Fruit fly (Drosophila melanogaster) whole organism, embryonic: ENCODE data around the gene Sap130.

Experiments
- Atf-2 ChIP-seq: fragments of 200-800 bp; sonication (Bioruptor generic); optimal IDR thresholded peaks from 2 replicates; lab custom pipeline; 2016; ENCODE audit warnings: missing biosample characterization, missing genetic modification characterization
- BtbVII ChIP-seq: fragments of 200-800 bp; sonication (Bioruptor generic); optimal IDR thresholded peaks from 3 replicates; lab custom pipeline; 2017; ENCODE audit warnings: missing biosample characterization, mild to moderate bottlenecking, missing genetic modification characterization
- CG10209 ChIP-seq: fragments of 200-800 bp; sonication (Bioruptor generic); optimal IDR thresholded peaks from 3 replicates; lab custom pipeline; 2017; ENCODE audit warnings: missing biosample characterization, mild to moderate bottlenecking, missing genetic modification characterization, missing genetic modification reagents
- CG10565 ChIP-seq: fragments of 200-800 bp; sonication (Bioruptor generic); optimal IDR thresholded peaks from 3 replicates; lab custom pipeline; 2016; ENCODE audit warnings: missing biosample characterization, mild to moderate bottlenecking, missing genetic modification characterization
- CG11560 ChIP-seq: fragments of 200-800 bp; sonication (Bioruptor generic); IDR thresholded peaks from 3 replicates; pipeline ENCODE4 v1.3.6; 2022; ENCODE audit warnings: missing biosample characterization, missing genetic modification characterization
- CG12299 ChIP-seq: fragments of 200-800 bp; sonication (Bioruptor generic); optimal IDR thresholded peaks from 2 replicates; lab custom pipeline; 2018; ENCODE audit warnings: missing biosample characterization, mild to moderate bottlenecking, missing genetic modification characterization
- CG12391 ChIP-seq: fragments of 200-800 bp; sonication (Bioruptor generic); optimal IDR thresholded peaks from 3 replicates; lab custom pipeline; 2018; ENCODE audit warnings: missing biosample characterization, mild to moderate bottlenecking, missing genetic modification characterization, moderate library complexity
- CG13424 ChIP-seq: fragments of 200-800 bp; sonication (Bioruptor generic); optimal IDR thresholded peaks from 2 replicates; lab custom pipeline; 2019; ENCODE audit warnings: missing biosample characterization, mild to moderate bottlenecking, missing genetic modification characterization, moderate library complexity
- CG15073 ChIP-seq: fragments of 200-800 bp; sonication (Bioruptor generic); optimal IDR thresholded peaks from 2 replicates; lab custom pipeline; 2016; ENCODE audit warnings: missing biosample characterization, missing genetic modification characterization
- CG15269 ChIP-seq: fragments of 200-800 bp; sonication (Bioruptor generic); optimal IDR thresholded peaks from 2 replicates; lab custom pipeline; 2018; ENCODE audit warnings: missing biosample characterization, mild to moderate bottlenecking, missing genetic modification characterization, moderate library complexity
- CG1647 ChIP-seq: fragments of 200-800 bp; sonication (Bioruptor generic); optimal IDR thresholded peaks from 3 replicates; lab custom pipeline; 2016; ENCODE audit warnings: missing biosample characterization, missing genetic modification characterization
- CG17328 ChIP-seq: fragments of 200-800 bp; sonication (Bioruptor generic); IDR thresholded peaks from 2 replicates; pipeline ENCODE4 v1.3.6; 2022; ENCODE audit warnings: missing biosample characterization, missing genetic modification characterization
- CG18262 ChIP-seq: fragments of 200-800 bp; optimal IDR thresholded peaks from 3 replicates; lab custom pipeline; 2019; ENCODE audit warnings: missing biosample characterization, mild to moderate bottlenecking, missing genetic modification characterization, moderate library complexity
- CG2678 ChIP-seq: fragments of 200-800 bp; sonication (Bioruptor generic); optimal IDR thresholded peaks from 3 replicates; lab custom pipeline; 2019; ENCODE audit warnings: missing biosample characterization, mild to moderate bottlenecking, missing genetic modification characterization, moderate library complexity
- CG3065 ChIP-seq: fragments of 200-800 bp; sonication (Bioruptor generic); optimal IDR thresholded peaks from 2 replicates; lab custom pipeline; 2016; ENCODE audit warnings: missing biosample characterization, missing genetic modification characterization
- CG33557 ChIP-seq: fragments of 200-800 bp; sonication (Bioruptor generic); optimal IDR thresholded peaks from 2 replicates; lab custom pipeline; 2019; ENCODE audit warnings: missing biosample characterization, mild to moderate bottlenecking, missing genetic modification characterization, moderate library complexity
- CG34376 ChIP-seq: fragments of 200-800 bp; sonication (Bioruptor generic); optimal IDR thresholded peaks from 2 replicates; lab custom pipeline; 2018; ENCODE audit warnings: missing biosample characterization, mild to moderate bottlenecking, missing genetic modification characterization
- CG42726 ChIP-seq: fragments of 200-800 bp; sonication (Bioruptor generic); IDR thresholded peaks from 2 replicates; pipeline ENCODE4 v1.3.6; 2022; ENCODE audit warnings: missing biosample characterization, missing genetic modification characterization; ENCODE audit not compliant: partially characterized antibody
- CG43689 ChIP-seq: fragments of 200-800 bp; sonication (Bioruptor generic); IDR thresholded peaks from 2 replicates; pipeline ENCODE4 v1.3.6; 2022; ENCODE audit warnings: missing biosample characterization, missing genetic modification characterization
- CG6175 ChIP-seq: fragments of 200-800 bp; sonication (Bioruptor generic); IDR thresholded peaks from 3 replicates; pipeline ENCODE4 v1.3.6; 2022; ENCODE audit warnings: missing biosample characterization, missing genetic modification characterization
- CG7745 ChIP-seq: fragments of 200-800 bp; sonication (Bioruptor generic); optimal IDR thresholded peaks from 2 replicates; lab custom pipeline; 2018; ENCODE audit warnings: missing biosample characterization, mild to moderate bottlenecking, missing genetic modification characterization, moderate library complexity
- CG7839 ChIP-seq: fragments of 200-800 bp; sonication (Bioruptor generic); optimal IDR thresholded peaks from 3 replicates; lab custom pipeline; 2018; ENCODE audit warnings: missing biosample characterization, mild to moderate bottlenecking, missing genetic modification characterization, moderate library complexity
- CG7963 ChIP-seq: fragments of 200-800 bp; sonication (Bioruptor generic); IDR thresholded peaks from 3 replicates; pipeline ENCODE4 v1.3.6; 2022; ENCODE audit warnings: missing biosample characterization, missing genetic modification characterization; ENCODE audit not compliant: partially characterized antibody
- Camta ChIP-seq: fragments of 200-800 bp; sonication (Bioruptor generic); optimal IDR thresholded peaks from 2 replicates; lab custom pipeline; 2016; ENCODE audit warnings: missing biosample characterization, missing genetic modification characterization
- Deaf1 ChIP-seq: fragments of 200-800 bp; optimal IDR thresholded peaks from 3 replicates; lab custom pipeline; 2019; ENCODE audit warnings: missing biosample characterization, mild to moderate bottlenecking, missing genetic modification characterization, moderate library complexity
- Fer2 ChIP-seq: fragments of 200-800 bp; sonication (Bioruptor generic); optimal IDR thresholded peaks from 2 replicates; lab custom pipeline; 2018; ENCODE audit warnings: missing biosample characterization, mild to moderate bottlenecking, missing genetic modification characterization, moderate library complexity
- Hey ChIP-seq: fragments of 200-800 bp; sonication (Bioruptor generic); optimal IDR thresholded peaks from 3 replicates; lab custom pipeline; 2018; ENCODE audit warnings: missing biosample characterization, mild to moderate bottlenecking, missing genetic modification characterization
- HmgD ChIP-seq: fragments of 200-800 bp; sonication (Bioruptor generic); optimal IDR thresholded peaks from 3 replicates; lab custom pipeline; 2016; ENCODE audit warnings: missing biosample characterization, missing genetic modification characterization
- Hmr ChIP-seq: fragments of 200-800 bp; sonication (Bioruptor generic); optimal IDR thresholded peaks from 3 replicates; lab custom pipeline; 2017; ENCODE audit warnings: mild to moderate bottlenecking, missing biosample characterization, missing genetic modification reagents, missing genetic modification characterization
- Ravus ChIP-seq: fragments of 200-800 bp; sonication (Bioruptor generic); IDR thresholded peaks from 2 replicates; pipeline ENCODE4 v1.3.6; 2022; ENCODE audit warnings: missing biosample characterization, missing genetic modification characterization
- Sox102F ChIP-seq: fragments of 200-800 bp; sonication (Bioruptor generic); optimal IDR thresholded peaks from 2 replicates; lab custom pipeline; 2018; ENCODE audit warnings: missing biosample characterization, mild to moderate bottlenecking, missing genetic modification characterization, moderate library complexity
- TFAM ChIP-seq: fragments of 200-800 bp; sonication (Bioruptor generic); optimal IDR thresholded peaks from 2 replicates; lab custom pipeline; 2017; ENCODE audit warnings: missing biosample characterization, missing genetic modification characterization, inconsistent platforms
- croc ChIP-seq: fragments of 200-800 bp; sonication (Bioruptor generic); conservative IDR thresholded peaks from 3 replicates; pipeline ENCODE4 v1.3.6; 2022; ENCODE audit warnings: missing biosample characterization, missing genetic modification characterization
- disco-r ChIP-seq: fragments of 200-800 bp; sonication (Bioruptor generic); optimal IDR thresholded peaks from 2 replicates; lab custom pipeline; 2016; ENCODE audit warnings: missing biosample characterization, missing genetic modification characterization
- eve ChIP-seq, 2 experiments: fragments of >200 bp; optimal IDR thresholded peaks; 2 replicates each; lab custom pipeline; 2017; ENCODE audit warnings: missing biosample characterization in 2 of 2, missing genetic modification characterization in 2 of 2
- lmd ChIP-seq: fragments of 200-800 bp; sonication (Bioruptor generic); IDR thresholded peaks from 2 replicates; pipeline ENCODE4 v1.3.6; 2022; ENCODE audit warnings: missing biosample characterization, missing genetic modification characterization
- maf-S ChIP-seq: fragments of 200-800 bp; sonication (Bioruptor generic); optimal IDR thresholded peaks from 2 replicates; lab custom pipeline; 2016; ENCODE audit warnings: missing biosample characterization, missing genetic modification characterization
- nmo ChIP-seq: fragments of 200-800 bp; sonication (Bioruptor generic); optimal IDR thresholded peaks from 2 replicates; lab custom pipeline; 2018; ENCODE audit warnings: missing biosample characterization, mild to moderate bottlenecking, missing genetic modification characterization, moderate library complexity
- odd ChIP-seq: fragments of 200-800 bp; sonication (Bioruptor generic); optimal IDR thresholded peaks from 2 replicates; lab custom pipeline; 2017; ENCODE audit warnings: missing biosample characterization, mild to moderate bottlenecking, missing genetic modification characterization
- p53 ChIP-seq: fragments of 200-800 bp; sonication (Bioruptor generic); optimal IDR thresholded peaks from 2 replicates; lab custom pipeline; 2016; ENCODE audit warnings: missing biosample characterization, missing genetic modification characterization
- pan ChIP-seq, 4 experiments: fragments of >200 bp in 3 of 4; fragments of 200-800 bp in 1 of 4; sonication (Bioruptor generic) in 1 of 4; optimal IDR thresholded peaks in 3 of 4; IDR thresholded peaks in 1 of 4; 2 replicates each; pipeline versions ENCODE4 v1.3.6 to Lab custom; 2017 to 2022; ENCODE audit warnings: missing biosample characterization in 2 of 4, missing genetic modification characterization in 2 of 4, mixed read lengths in 1 of 4
- prd ChIP-seq, 3 experiments: fragments of >200 bp in 2 of 3; fragments of 200-800 bp in 1 of 3; sonication (Bioruptor generic) in 1 of 3; optimal IDR thresholded peaks in 2 of 3; IDR thresholded peaks in 1 of 3; 2 replicates in 2 of 3; 3 replicates in 1 of 3; pipeline versions ENCODE4 v1.3.6 to Lab custom; 2017 to 2022; ENCODE audit warnings: missing biosample characterization in 1 of 3, missing genetic modification characterization in 1 of 3
- pzg ChIP-seq: fragments of 200-800 bp; sonication (Bioruptor generic); optimal IDR thresholded peaks from 3 replicates; lab custom pipeline; 2018; ENCODE audit warnings: missing biosample characterization, mild to moderate bottlenecking, missing genetic modification characterization, moderate library complexity
- seq ChIP-seq: fragments of 200-800 bp; sonication (Bioruptor generic); IDR thresholded peaks from 2 replicates; pipeline ENCODE4 v1.3.6; 2022; ENCODE audit warnings: missing biosample characterization, missing genetic modification characterization
- sisA ChIP-seq: fragments of 200-800 bp; sonication (Bioruptor generic); IDR thresholded peaks from 2 replicates; pipeline ENCODE4 v1.3.6; 2022; ENCODE audit warnings: missing biosample characterization, missing genetic modification characterization
- tgo ChIP-seq: fragments of 200-800 bp; sonication (Bioruptor generic); IDR thresholded peaks from 3 replicates; pipeline ENCODE4 v1.3.6; 2022; ENCODE audit warnings: missing biosample characterization, missing genetic modification characterization
- tio ChIP-seq: fragments of 200-800 bp; sonication (Bioruptor generic); optimal IDR thresholded peaks from 2 replicates; lab custom pipeline; 2017; ENCODE audit warnings: missing biosample characterization, missing genetic modification characterization, inconsistent platforms
- twi ChIP-seq: fragments of 200-800 bp; optimal IDR thresholded peaks from 2 replicates; lab custom pipeline; 2019; ENCODE audit warnings: missing biosample characterization, mild to moderate bottlenecking, missing genetic modification characterization, moderate library complexity
- usp ChIP-seq: fragments of >200 bp; optimal IDR thresholded peaks from 2 replicates; lab custom pipeline; 2017; ENCODE audit warnings: missing biosample characterization, missing genetic modification characterization
- zfh1 ChIP-seq: fragments of 200-800 bp; sonication (Bioruptor generic); IDR thresholded peaks from 3 replicates; pipeline ENCODE4 v1.3.6; 2022; ENCODE audit warnings: missing biosample characterization, missing genetic modification characterization

Gene Sap130

dm6 chr3L:12813907-12814306 lies 8.2 kb downstream of the Sap130 start, which contains the start of the genes Sf3a2 and CG42588 (continued):
- peak; percentile 78 for TF ChIP-seq CG13424 (tag; lab: Kevin White, UChicago)
- TF ChIP-seq CG10565 (GFP tag; lab: Kevin White, UChicago) = no peak
- no peak for TF ChIP-seq twi (tag; lab: Kevin White, UChicago)
- no peak for TF ChIP-seq CG15073 (GFP tag; lab: Kevin White, UChicago)
- TF ChIP-seq lmd = no peak; the same call in 1 of the 2 replicates
- TF ChIP-seq CG1647 (GFP tag; lab: Kevin White, UChicago) = no peak
- TF ChIP-seq CG3065 (GFP tag; lab: Kevin White, UChicago) = no peak
- TF ChIP-seq eve (GFP tag; optimal IDR thresholded peaks at IDR 0.05; lab: Kevin White, UChicago) = no peak
- no peak for TF ChIP-seq p53 (GFP tag; lab: Kevin White, UChicago)
- TF ChIP-seq CG15269 = no peak
- no peak for TF ChIP-seq CG43689
- no peak for TF ChIP-seq CG6175 (GFP tag; lab: Robert Waterston, UW)
- TF ChIP-seq CG2678 (tag; lab: Kevin White, UChicago) = no peak
- TF ChIP-seq Camta (GFP tag; lab: Kevin White, UChicago) = no peak
- TF ChIP-seq CG11560 (tag; lab: Robert Waterston, UW) = no peak
- TF ChIP-seq CG12391 = peak; percentile 88
- TF ChIP-seq sisA (GFP tag; lab: Robert Waterston, UW) = peak; percentile 63
- TF ChIP-seq TFAM (GFP tag; lab: Kevin White, UChicago) = no peak
- TF ChIP-seq BtbVII (GFP tag; lab: Kevin White, UChicago) = no peak
- no peak for TF ChIP-seq tio (GFP tag; lab: Kevin White, UChicago)
- no peak for TF ChIP-seq Deaf1 (tag; lab: Kevin White, UChicago)
- TF ChIP-seq odd (GFP tag; lab: Kevin White, UChicago) = no peak
- TF ChIP-seq pzg (GFP tag; lab: Kevin White, UChicago) = peak; percentile 66
- peak; percentile 60 for TF ChIP-seq CG18262 (tag; lab: Kevin White, UChicago)
- TF ChIP-seq Fer2 (tag; lab: Kevin White, UChicago) = peak; percentile 41
- no peak for TF ChIP-seq maf-S (GFP tag; lab: Kevin White, UChicago)
- peak; percentile 39; the same call in 1 of the 2 replicates for TF ChIP-seq CG42726 (GFP tag; lab: Robert Waterston, UW)
- no peak for TF ChIP-seq Hey (tag; lab: Kevin White, UChicago)
- TF ChIP-seq Atf-2 = no peak
- peak; percentile 44; the same call in 1 of the 2 replicates for TF ChIP-seq CG17328 (GFP tag; lab: Robert Waterston, UW)
- no peak for TF ChIP-seq pan (optimal IDR thresholded peaks at IDR 0.05; lab: Kevin White, UChicago)
- TF ChIP-seq pan (GFP tag; optimal IDR thresholded peaks at IDR 0.05 in 1 of 2, IDR thresholded peaks at IDR 0.05 in 1 of 2) = peak in 1 of 2 experiments; percentile 78
- peak; percentile 52 for TF ChIP-seq CG33557 (GFP tag; lab: Kevin White, UChicago)
- no peak for TF ChIP-seq CG12299
- TF ChIP-seq HmgD = no peak
- no peak for TF ChIP-seq usp
- TF ChIP-seq disco-r (GFP tag; lab: Kevin White, UChicago) = no peak
- peak; percentile 7; the same call in 1 of the 2 replicates for TF ChIP-seq Ravus (GFP tag; lab: Robert Waterston, UW)
- TF ChIP-seq CG34376 = no peak
- no peak for TF ChIP-seq Hmr (GFP tag; lab: Kevin White, UChicago)
- no peak for TF ChIP-seq Sox102F
- TF ChIP-seq seq (GFP tag; lab: Robert Waterston, UW) = peak; percentile 15; the same call in 1 of the 2 replicates
- no peak for TF ChIP-seq CG7745
- peak; percentile 40; the same call in 1 of the 3 replicates for TF ChIP-seq CG7963 (GFP tag; lab: Robert Waterston, UW)
- no peak for TF ChIP-seq croc (GFP tag; lab: Robert Waterston, UW)
- TF ChIP-seq nmo (GFP tag; lab: Kevin White, UChicago) = peak; percentile 79
- TF ChIP-seq prd (optimal IDR thresholded peaks at IDR 0.05; lab: Kevin White, UChicago) = no peak
- peak; percentile 83; the same call in 2 of the 3 replicates for TF ChIP-seq prd (GFP tag; IDR thresholded peaks at IDR 0.05; lab: Robert Waterston, UW)
- no peak for TF ChIP-seq CG7839 (tag; lab: Kevin White, UChicago)
- peak; percentile 72 for TF ChIP-seq tgo (GFP tag; lab: Robert Waterston, UW)
- TF ChIP-seq zfh1 (GFP tag; lab: Robert Waterston, UW) = peak; percentile 70
- TF ChIP-seq CG10209 (GFP tag; lab: Kevin White, UChicago) = peak; percentile 13
